Worm (Caenorhabditis elegans) whole organism, late embryonic: ENCODE measurements around the gene nhr-55.

Source experiments
- Y22D7AL.16 ChIP-seq: sonication (generic microtip); optimal IDR thresholded peaks from 2 replicates; lab custom pipeline; 2016; ENCODE audit warnings: missing genetic modification characterization, missing compliant biosample characterization
- ama-1 ChIP-seq: fragments of 150-350 bp; optimal IDR thresholded peaks from 2 replicates; lab custom pipeline; 2014
- fkh-10 ChIP-seq: fragments of 150-350 bp; optimal IDR thresholded peaks from 2 replicates; lab custom pipeline; 2014; ENCODE audit warnings: missing biosample characterization, missing genetic modification reagents, missing genetic modification characterization
- gmeb-2 ChIP-seq: sonication (generic microtip); optimal IDR thresholded peaks from 2 replicates; lab custom pipeline; 2016; ENCODE audit warnings: missing genetic modification characterization, inconsistent platforms, missing compliant biosample characterization
- madf-2 ChIP-seq: sonication (generic microtip); optimal IDR thresholded peaks from 2 replicates; lab custom pipeline; 2017; ENCODE audit warnings: missing genetic modification characterization, missing compliant biosample characterization
- nfya-1 ChIP-seq: sonication (generic microtip); optimal IDR thresholded peaks from 2 replicates; lab custom pipeline; 2017; ENCODE audit warnings: missing genetic modification characterization, mild to moderate bottlenecking, missing compliant biosample characterization, antibody characterized with exemption, moderate library complexity
- pag-3 ChIP-seq: sonication (generic microtip); optimal IDR thresholded peaks from 2 replicates; lab custom pipeline; 2016; ENCODE audit warnings: missing compliant biosample characterization, missing genetic modification characterization, borderline replicate concordance
- pha-4 ChIP-seq: fragments of 150-350 bp; optimal IDR thresholded peaks from 2 replicates; lab custom pipeline; 2018; ENCODE audit warnings: missing biosample characterization, missing genetic modification reagents, missing genetic modification characterization
- pqm-1 ChIP-seq: sonication (generic microtip); optimal IDR thresholded peaks from 2 replicates; lab custom pipeline; 2016; ENCODE audit warnings: missing genetic modification characterization, missing compliant biosample characterization
- sdc-2 ChIP-seq: sonication (generic microtip); optimal IDR thresholded peaks from 2 replicates; lab custom pipeline; 2016; ENCODE audit warnings: missing genotype, missing genetic modification characterization, missing compliant biosample characterization
- syd-9 ChIP-seq: sonication (generic microtip); optimal IDR thresholded peaks from 2 replicates; lab custom pipeline; 2016; ENCODE audit warnings: mild to moderate bottlenecking, missing genetic modification characterization, moderate library complexity, missing compliant biosample characterization
- tbx-2 ChIP-seq: sonication (generic microtip); optimal IDR thresholded peaks from 2 replicates; lab custom pipeline; 2016; ENCODE audit warnings: missing genetic modification characterization, missing compliant biosample characterization

- TF ChIP-seq fkh-10: no peak
- no peak for TF ChIP-seq pha-4 (tag; lab: Kevin White, UChicago)
- TF ChIP-seq syd-9 (tag; lab: Kevin White, UChicago): no peak
- TF ChIP-seq Y22D7AL.16 (tag; lab: Kevin White, UChicago): no peak
- TF ChIP-seq ama-1 (lab: Kevin White, UChicago): no peak
- no peak for TF ChIP-seq gmeb-2 (tag; lab: Kevin White, UChicago)
- TF ChIP-seq madf-2 (tag; lab: Kevin White, UChicago): no peak
- TF ChIP-seq tbx-2 (tag; lab: Kevin White, UChicago): no peak
- TF ChIP-seq sdc-2 (tag; lab: Kevin White, UChicago): no peak
- TF ChIP-seq nfya-1 (tag; lab: Kevin White, UChicago): no peak
- no peak for TF ChIP-seq pqm-1
- no peak for TF ChIP-seq pag-3
Observed at ce11 chrV:433898-434297, 44.1 kb upstream of the nhr-55 start, which contains the start of gene B0554.2.
